Fruit fly (Drosophila melanogaster): ENCODE data around the gene Tengl2.

dm6 chr2L:2189100-2189499 is 50.1 kb downstream of the Tengl2 start:
- TF ChIP-seq CG12768 (GFP tag; optimal IDR thresholded peaks at IDR 0.05) (no peak), cnc (optimal IDR thresholded peaks at IDR 0.05) (no peak), tj (GFP tag; optimal IDR thresholded peaks at IDR 0.05) (no peak), Mnt (GFP tag; optimal IDR thresholded peaks at IDR 0.05) (no peak), CG33017 (tag; optimal IDR thresholded peaks at IDR 0.05) (no peak), Crg-1 (GFP tag; optimal IDR thresholded peaks at IDR 0.05) (no peak), kay (GFP tag; ENCODE audit: borderline replicate concordance) (no peak), bab1 (GFP tag; optimal IDR thresholded peaks at IDR 0.05) (no peak), ovo (GFP tag; optimal IDR thresholded peaks at IDR 0.05) (no peak)
